Fruit fly (Drosophila melanogaster) whole organism, embryonic: ENCODE data around the gene cu.

Experiments
- Ada2b ChIP-seq: fragments of 200-800 bp; sonication (Bioruptor generic); IDR thresholded peaks from 2 replicates; pipeline ENCODE4 v1.3.6; 2022; ENCODE audit warnings: missing biosample characterization, missing genetic modification characterization
- Aef1 ChIP-seq: fragments of 200-800 bp; sonication (Bioruptor generic); IDR thresholded peaks from 3 replicates; pipeline ENCODE4 v1.3.6; 2022; ENCODE audit warnings: missing biosample characterization, missing genetic modification characterization
- Bgb ChIP-seq: fragments of 200-800 bp; sonication (Bioruptor generic); IDR thresholded peaks from 2 replicates; pipeline ENCODE4 v1.3.6; 2022; ENCODE audit warnings: missing biosample characterization, missing genetic modification characterization; ENCODE audit not compliant: partially characterized antibody
- Bteb2 ChIP-seq: fragments of 200-800 bp; sonication (Bioruptor generic); optimal IDR thresholded peaks from 2 replicates; lab custom pipeline; 2016; ENCODE audit warnings: missing biosample characterization, missing genetic modification characterization
- CG10209 ChIP-seq: fragments of 200-800 bp; sonication (Bioruptor generic); optimal IDR thresholded peaks from 3 replicates; lab custom pipeline; 2017; ENCODE audit warnings: missing biosample characterization, mild to moderate bottlenecking, missing genetic modification characterization, missing genetic modification reagents
- CG10654 ChIP-seq: fragments of 200-800 bp; sonication (Bioruptor generic); optimal IDR thresholded peaks from 2 replicates; lab custom pipeline; 2016; ENCODE audit warnings: missing biosample characterization, missing genetic modification characterization
- CG11085 ChIP-seq: fragments of 200-800 bp; sonication (Bioruptor generic); IDR thresholded peaks from 2 replicates; pipeline ENCODE4 v1.3.6; 2022; ENCODE audit warnings: missing biosample characterization, missing genetic modification characterization
- CG12236 ChIP-seq: fragments of 200-800 bp; sonication (Bioruptor generic); optimal IDR thresholded peaks from 2 replicates; lab custom pipeline; 2016; ENCODE audit warnings: missing biosample characterization, missing genetic modification characterization
- CG13624 ChIP-seq: fragments of 200-800 bp; sonication (Bioruptor generic); optimal IDR thresholded peaks from 2 replicates; lab custom pipeline; 2016; ENCODE audit warnings: missing biosample characterization, missing genetic modification characterization
- CG14965 ChIP-seq: fragments of 200-800 bp; sonication (Bioruptor generic); optimal IDR thresholded peaks from 2 replicates; lab custom pipeline; 2016; ENCODE audit warnings: missing biosample characterization, missing genetic modification characterization, borderline replicate concordance
- CG15696 ChIP-seq: fragments of 200-800 bp; sonication (Bioruptor generic); optimal IDR thresholded peaks from 2 replicates; lab custom pipeline; 2019; ENCODE audit warnings: missing biosample characterization, mild to moderate bottlenecking, missing genetic modification characterization, moderate library complexity
- CG18262 ChIP-seq: fragments of 200-800 bp; optimal IDR thresholded peaks from 3 replicates; lab custom pipeline; 2019; ENCODE audit warnings: missing biosample characterization, mild to moderate bottlenecking, missing genetic modification characterization, moderate library complexity
- CG18764 ChIP-seq: fragments of 200-800 bp; sonication (Bioruptor generic); optimal IDR thresholded peaks from 3 replicates; lab custom pipeline; 2016; ENCODE audit warnings: missing biosample characterization, missing genetic modification characterization
- CG2120 ChIP-seq: fragments of 200-800 bp; sonication (Bioruptor generic); optimal IDR thresholded peaks from 3 replicates; lab custom pipeline; 2016; ENCODE audit warnings: missing biosample characterization, missing genetic modification characterization
- CG3065 ChIP-seq: fragments of 200-800 bp; sonication (Bioruptor generic); optimal IDR thresholded peaks from 2 replicates; lab custom pipeline; 2016; ENCODE audit warnings: missing biosample characterization, missing genetic modification characterization
- CG6854 ChIP-seq: fragments of 200-800 bp; sonication (Bioruptor generic); optimal IDR thresholded peaks from 3 replicates; lab custom pipeline; 2017; ENCODE audit warnings: missing biosample characterization, mild to moderate bottlenecking, missing genetic modification characterization
- CG8924 ChIP-seq: fragments of 200-800 bp; optimal IDR thresholded peaks from 3 replicates; lab custom pipeline; 2019; ENCODE audit warnings: missing biosample characterization, mild to moderate bottlenecking, missing genetic modification characterization, moderate library complexity
- CG9609 ChIP-seq: fragments of 200-800 bp; sonication (Bioruptor generic); optimal IDR thresholded peaks from 3 replicates; lab custom pipeline; 2016; ENCODE audit warnings: missing biosample characterization, missing genetic modification characterization
- D ChIP-seq, 2 experiments: fragments of 200-800 bp in 1 of 2; fragments of >200 bp in 1 of 2; sonication (Bioruptor generic) in 1 of 2; optimal IDR thresholded peaks; 2 replicates in 1 of 2; 3 replicates in 1 of 2; lab custom pipeline; 2017; ENCODE audit warnings: mild to moderate bottlenecking in 1 of 2, missing biosample characterization in 1 of 2, missing genetic modification characterization in 1 of 2, missing genetic modification reagents in 1 of 2
- D19B ChIP-seq: fragments of 200-800 bp; sonication (Bioruptor generic); optimal IDR thresholded peaks from 2 replicates; lab custom pipeline; 2017; ENCODE audit warnings: missing biosample characterization, mild to moderate bottlenecking, missing genetic modification characterization
- Ets97D ChIP-seq: fragments of 200-800 bp; sonication (Bioruptor generic); optimal IDR thresholded peaks from 3 replicates; lab custom pipeline; 2016; ENCODE audit warnings: missing biosample characterization, missing genetic modification characterization
- Gsc ChIP-seq: fragments of 200-800 bp; sonication (Bioruptor generic); IDR thresholded peaks from 2 replicates; pipeline ENCODE4 v1.3.6; 2022; ENCODE audit warnings: missing biosample characterization, missing genetic modification characterization
- HmgD ChIP-seq: fragments of 200-800 bp; sonication (Bioruptor generic); optimal IDR thresholded peaks from 3 replicates; lab custom pipeline; 2016; ENCODE audit warnings: missing biosample characterization, missing genetic modification characterization
- Side ChIP-seq: fragments of 200-800 bp; sonication (Bioruptor generic); optimal IDR thresholded peaks from 2 replicates; lab custom pipeline; 2016; ENCODE audit warnings: missing biosample characterization, missing genetic modification characterization
- TFAM ChIP-seq: fragments of 200-800 bp; sonication (Bioruptor generic); optimal IDR thresholded peaks from 2 replicates; lab custom pipeline; 2017; ENCODE audit warnings: missing biosample characterization, missing genetic modification characterization, inconsistent platforms
- Tbp ChIP-seq: fragments of >200 bp; optimal IDR thresholded peaks from 2 replicates; lab custom pipeline; 2018; ENCODE audit warnings: missing biosample characterization, missing genetic modification characterization
- Trl ChIP-seq, 3 experiments: fragments of >200 bp in 2 of 3; fragments of 200-800 bp in 1 of 3; sonication (Bioruptor generic) in 1 of 3; optimal IDR thresholded peaks; 2 replicates in 1 of 3; 3 replicates in 2 of 3; lab custom pipeline; 2016 to 2017; ENCODE audit warnings: missing biosample characterization in 1 of 3, missing genetic modification characterization in 1 of 3
- bigmax ChIP-seq: fragments of 200-800 bp; sonication (Bioruptor generic); optimal IDR thresholded peaks from 2 replicates; lab custom pipeline; 2018; ENCODE audit warnings: missing biosample characterization, mild to moderate bottlenecking, missing genetic modification characterization
- cad ChIP-seq: fragments of >200 bp; optimal IDR thresholded peaks from 2 replicates; lab custom pipeline; 2017; ENCODE audit warnings: missing biosample characterization, missing genetic modification characterization
- da ChIP-seq: fragments of 200-800 bp; sonication (Bioruptor generic); optimal IDR thresholded peaks from 2 replicates; lab custom pipeline; 2016; ENCODE audit warnings: missing biosample characterization, missing genetic modification characterization
- disco-r ChIP-seq: fragments of 200-800 bp; sonication (Bioruptor generic); optimal IDR thresholded peaks from 2 replicates; lab custom pipeline; 2016; ENCODE audit warnings: missing biosample characterization, missing genetic modification characterization
- dysf ChIP-seq: fragments of 200-800 bp; sonication (Bioruptor generic); IDR thresholded peaks from 3 replicates; pipeline ENCODE4 v1.3.6; 2022; ENCODE audit warnings: missing biosample characterization, missing genetic modification characterization
- fd64A ChIP-seq: fragments of 200-800 bp; sonication (Bioruptor generic); optimal IDR thresholded peaks from 3 replicates; lab custom pipeline; 2018; ENCODE audit warnings: missing biosample characterization, mild to moderate bottlenecking, missing genetic modification characterization
- gce ChIP-seq: fragments of 200-800 bp; sonication (Bioruptor generic); IDR thresholded peaks from 3 replicates; pipeline ENCODE4 v1.3.6; 2022; ENCODE audit warnings: missing biosample characterization, missing genetic modification characterization
- gsb-n ChIP-seq: fragments of 200-800 bp; sonication (Bioruptor generic); optimal IDR thresholded peaks from 3 replicates; lab custom pipeline; 2018; ENCODE audit warnings: missing biosample characterization, mild to moderate bottlenecking, missing genetic modification characterization
- hbn ChIP-seq: fragments of 200-800 bp; sonication (Bioruptor generic); IDR thresholded peaks from 2 replicates; pipeline ENCODE4 v1.3.6; 2022; ENCODE audit warnings: missing biosample characterization, missing genetic modification characterization; ENCODE audit not compliant: partially characterized antibody
- lilli ChIP-seq: fragments of 200-800 bp; sonication (Bioruptor generic); optimal IDR thresholded peaks from 3 replicates; lab custom pipeline; 2016; ENCODE audit warnings: missing biosample characterization, missing genetic modification characterization
- nerfin-2 ChIP-seq: fragments of 200-800 bp; sonication (Bioruptor generic); IDR thresholded peaks from 2 replicates; pipeline ENCODE4 v1.3.6; 2022; ENCODE audit warnings: missing biosample characterization, missing genetic modification characterization; ENCODE audit not compliant: partially characterized antibody
- odd ChIP-seq: fragments of 200-800 bp; sonication (Bioruptor generic); optimal IDR thresholded peaks from 2 replicates; lab custom pipeline; 2017; ENCODE audit warnings: missing biosample characterization, mild to moderate bottlenecking, missing genetic modification characterization
- phol ChIP-seq: fragments of 200-800 bp; sonication (Bioruptor generic); optimal IDR thresholded peaks from 3 replicates; lab custom pipeline; 2018; ENCODE audit warnings: missing biosample characterization, mild to moderate bottlenecking, missing genetic modification characterization, moderate library complexity
- sens-2 ChIP-seq: fragments of 200-800 bp; sonication (Bioruptor generic); IDR thresholded peaks from 2 replicates; pipeline ENCODE4 v1.3.6; 2022; ENCODE audit warnings: missing biosample characterization, missing genetic modification characterization
- sob ChIP-seq: fragments of 200-800 bp; sonication (Bioruptor generic); IDR thresholded peaks from 2 replicates; pipeline ENCODE4 v1.3.6; 2022; ENCODE audit warnings: missing biosample characterization, missing genetic modification characterization
- ssp ChIP-seq: fragments of 200-800 bp; sonication (Bioruptor generic); IDR thresholded peaks from 2 replicates; pipeline ENCODE4 v1.3.6; 2022; ENCODE audit warnings: missing biosample characterization, missing genetic modification characterization
- twi ChIP-seq: fragments of 200-800 bp; optimal IDR thresholded peaks from 2 replicates; lab custom pipeline; 2019; ENCODE audit warnings: missing biosample characterization, mild to moderate bottlenecking, missing genetic modification characterization, moderate library complexity
- tx ChIP-seq: fragments of 200-800 bp; sonication (Bioruptor generic); optimal IDR thresholded peaks from 2 replicates; lab custom pipeline; 2016; ENCODE audit warnings: missing biosample characterization, missing genetic modification characterization
- unc-4 ChIP-seq: fragments of 200-800 bp; sonication (Bioruptor generic); IDR thresholded peaks from 2 replicates; pipeline ENCODE4 v1.3.6; 2022; ENCODE audit warnings: missing biosample characterization, missing genetic modification characterization; ENCODE audit not compliant: partially characterized antibody
- wek ChIP-seq: fragments of 200-800 bp; sonication (Bioruptor generic); optimal IDR thresholded peaks from 3 replicates; lab custom pipeline; 2018; ENCODE audit warnings: missing biosample characterization, mild to moderate bottlenecking, missing genetic modification characterization, moderate library complexity
- z ChIP-seq: fragments of 200-800 bp; sonication (Bioruptor generic); IDR thresholded peaks from 3 replicates; pipeline ENCODE4 v1.3.6; 2022; ENCODE audit warnings: missing biosample characterization, missing genetic modification characterization
- zfh1 ChIP-seq: fragments of 200-800 bp; sonication (Bioruptor generic); IDR thresholded peaks from 3 replicates; pipeline ENCODE4 v1.3.6; 2022; ENCODE audit warnings: missing biosample characterization, missing genetic modification characterization
- zfh2 ChIP-seq: fragments of 200-800 bp; sonication (Bioruptor generic); optimal IDR thresholded peaks from 2 replicates; lab custom pipeline; 2016; ENCODE audit warnings: missing biosample characterization, missing genetic modification characterization

The cu gene

DNA sequence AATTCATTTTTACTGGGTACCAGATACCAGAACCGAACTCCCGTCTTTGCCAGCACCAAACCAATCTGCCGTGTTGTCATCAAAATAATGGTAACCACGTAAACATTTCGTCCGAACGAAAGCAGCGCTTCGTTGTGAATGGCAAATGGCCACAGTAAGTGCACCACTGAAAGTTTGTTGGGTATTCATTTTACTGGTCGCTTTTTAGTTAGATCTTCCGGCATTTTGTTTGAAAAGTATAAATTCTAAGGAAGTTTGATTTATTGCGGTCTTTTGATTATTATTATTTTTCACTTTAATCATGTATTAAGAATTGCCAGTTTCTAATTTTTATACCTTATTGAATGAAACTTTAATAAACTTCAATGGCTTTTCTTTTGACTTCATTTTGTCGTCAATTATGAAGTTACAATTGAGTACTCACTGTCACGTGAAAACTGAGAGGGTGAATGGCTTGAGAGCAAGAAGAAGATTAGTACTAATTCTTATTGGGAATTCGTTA is 17.1 kb downstream of the cu start, which contains the start of gene ZnT86D (continued):
- TF ChIP-seq Ets97D = peak; percentile 57
- no peak for TF ChIP-seq disco-r (GFP tag; lab: Kevin White, UChicago)
- TF ChIP-seq HmgD = no peak
- no peak for TF ChIP-seq TFAM (GFP tag; lab: Kevin White, UChicago)
- peak; percentile 43; the same call in 1 of the 2 replicates for TF ChIP-seq unc-4 (GFP tag; lab: Robert Waterston, UW)
- no peak for TF ChIP-seq Trl (optimal IDR thresholded peaks at IDR 0.05; lab: Kevin White, UChicago)
- no peak for TF ChIP-seq Trl (GFP tag; optimal IDR thresholded peaks at IDR 0.05; lab: Kevin White, UChicago)
- TF ChIP-seq Tbp (GFP tag; lab: Kevin White, UChicago) = no peak
- peak; percentile 37 for TF ChIP-seq odd
- no peak for TF ChIP-seq CG14965 (GFP tag; lab: Kevin White, UChicago)
- peak; percentile 87 for TF ChIP-seq phol (tag; lab: Kevin White, UChicago)
- peak; percentile 38 for TF ChIP-seq CG9609 (GFP tag; lab: Kevin White, UChicago)
- no peak for TF ChIP-seq D (optimal IDR thresholded peaks at IDR 0.05; lab: Kevin White, UChicago)
- peak; percentile 12 for TF ChIP-seq D (GFP tag; optimal IDR thresholded peaks at IDR 0.05; lab: Kevin White, UChicago)
- no peak for TF ChIP-seq fd64A (GFP tag; lab: Kevin White, UChicago)
- peak; percentile 20 for TF ChIP-seq gsb-n
- peak; percentile 39 for TF ChIP-seq CG10654
- no peak for TF ChIP-seq zfh1 (GFP tag; lab: Robert Waterston, UW)
- TF ChIP-seq Ada2b (GFP tag; lab: Robert Waterston, UW) = peak; percentile 36; the same call in 1 of the 2 replicates
- TF ChIP-seq Bteb2 = peak; percentile 50
- TF ChIP-seq Aef1 (GFP tag; lab: Robert Waterston, UW) = peak; percentile 49; the same call in 2 of the 3 replicates
- TF ChIP-seq gce (GFP tag; lab: Robert Waterston, UW) = no peak
- peak; percentile 64 for TF ChIP-seq D19B (GFP tag; lab: Kevin White, UChicago)
- TF ChIP-seq cad (GFP tag; lab: Kevin White, UChicago) = no peak
- TF ChIP-seq dysf (GFP tag; lab: Robert Waterston, UW) = peak; percentile 63; the same call in 2 of the 3 replicates
- TF ChIP-seq twi = peak; percentile 29
- TF ChIP-seq hbn (GFP tag; lab: Robert Waterston, UW) = no peak
- TF ChIP-seq Bgb (GFP tag; lab: Robert Waterston, UW) = no peak
- no peak for TF ChIP-seq CG6854
- TF ChIP-seq CG15696 = peak; percentile 55
- no peak for TF ChIP-seq z
- no peak for TF ChIP-seq wek
- TF ChIP-seq da = no peak
- peak; percentile 88 for TF ChIP-seq CG2120 (GFP tag; lab: Kevin White, UChicago)
- TF ChIP-seq tx (GFP tag; lab: Kevin White, UChicago) = peak; percentile 45
- no peak for TF ChIP-seq Gsc
- TF ChIP-seq CG18764 = no peak
- no peak for TF ChIP-seq nerfin-2 (GFP tag; lab: Robert Waterston, UW)
- TF ChIP-seq CG12236 (GFP tag; lab: Kevin White, UChicago) = no peak
- TF ChIP-seq CG3065 (GFP tag; lab: Kevin White, UChicago) = no peak
- TF ChIP-seq CG8924 (tag; lab: Kevin White, UChicago) = peak; percentile 69
- no peak for TF ChIP-seq ssp
- TF ChIP-seq Side = peak; percentile 13
- peak; percentile 72 for TF ChIP-seq zfh2 (GFP tag; lab: Kevin White, UChicago)
- no peak for TF ChIP-seq CG11085
- peak; percentile 11 for TF ChIP-seq CG13624 (GFP tag; lab: Kevin White, UChicago)
- TF ChIP-seq sob (GFP tag; lab: Robert Waterston, UW) = peak; percentile 60; the same call in 1 of the 2 replicates
- TF ChIP-seq CG18262 (tag; lab: Kevin White, UChicago) = peak; percentile 69
- peak; percentile 53 for TF ChIP-seq CG10209
- TF ChIP-seq lilli (GFP tag; lab: Kevin White, UChicago) = peak; percentile 63
- peak; percentile 13 for TF ChIP-seq bigmax (GFP tag; lab: Kevin White, UChicago)
- no peak for TF ChIP-seq sens-2 (GFP tag; lab: Robert Waterston, UW)
